Worm (Caenorhabditis elegans) whole organism, L2 larva: ENCODE data around the gene C03B1.7.

Experiments used
- blmp-1 ChIP-seq: sonication (generic microtip); optimal IDR thresholded peaks from 2 replicates; lab custom pipeline; 2017; ENCODE audit warnings: missing genetic modification characterization, mild to moderate bottlenecking, missing compliant biosample characterization, antibody characterized with exemption, moderate library complexity; ENCODE audit not compliant: insufficient read depth
- elt-3 ChIP-seq: sonication (generic microtip); optimal IDR thresholded peaks from 2 replicates; lab custom pipeline; 2017; ENCODE audit warnings: missing biosample characterization, missing genetic modification characterization
- unc-55 ChIP-seq: fragments of 150-350 bp; sonication (generic microtip); optimal IDR thresholded peaks from 3 replicates; lab custom pipeline; 2014; ENCODE audit warnings: missing biosample characterization, missing genetic modification reagents, missing genetic modification characterization
- unc-62 ChIP-seq: fragments of 150-350 bp; optimal IDR thresholded peaks from 2 replicates; lab custom pipeline; 2014; ENCODE audit warnings: missing biosample characterization, missing genetic modification reagents, missing genetic modification characterization

DNA sequence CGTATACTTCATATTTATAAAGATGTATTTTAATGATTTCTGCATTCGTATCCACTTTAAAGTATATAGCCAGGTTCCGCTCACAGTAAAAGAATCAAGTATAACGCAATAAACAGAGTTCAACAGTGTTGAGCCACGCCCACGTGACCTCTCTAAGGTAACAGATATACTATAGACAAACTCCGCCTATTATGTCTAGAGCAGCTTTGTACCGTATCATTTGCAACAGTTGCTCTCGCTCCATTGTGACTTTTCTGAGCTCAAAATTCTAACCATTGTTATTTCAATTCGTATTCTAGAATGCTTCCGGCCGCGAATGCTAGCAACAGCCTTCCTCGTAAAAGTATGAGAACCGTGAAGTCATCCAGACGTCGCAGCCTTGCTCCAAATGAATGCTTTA is 31.7 kb downstream of the C03B1.7 start, which contains the start of gene C03B1.17:
- TF ChIP-seq blmp-1 (tag; lab: Kevin White, UChicago) (no peak), unc-62 (GFP tag; lab: Kevin White, UChicago) (no peak), elt-3 (tag; lab: Kevin White, UChicago) (no peak), unc-55 (GFP tag; lab: Kevin White, UChicago) (no peak)
